Fruit fly (Drosophila melanogaster): ENCODE measurements around the gene Obp69a.

dm6 chr3L:12374420-12374819, 21.6 kb upstream of the Obp69a start:
- TF ChIP-seq CoRest (tag; optimal IDR thresholded peaks at IDR 0.05) = no peak
- no peak for TF ChIP-seq pho (GFP tag; optimal IDR thresholded peaks at IDR 0.05)
- no peak for TF ChIP-seq CG6854 (GFP tag; optimal IDR thresholded peaks at IDR 0.05)
